Fruit fly (Drosophila melanogaster) whole organism, embryonic: Measurements from ENCODE around the gene Tig.

Source experiments
- ATbp ChIP-seq: fragments of 200-800 bp; sonication (Bioruptor generic); optimal IDR thresholded peaks from 2 replicates; lab custom pipeline; 2017; ENCODE audit warnings: missing biosample characterization, mild to moderate bottlenecking, missing genetic modification characterization, missing genetic modification reagents
- Ada2b ChIP-seq: fragments of 200-800 bp; sonication (Bioruptor generic); IDR thresholded peaks from 2 replicates; pipeline ENCODE4 v1.3.6; 2022; ENCODE audit warnings: missing biosample characterization, missing genetic modification characterization
- Asciz ChIP-seq: fragments of 200-800 bp; sonication (Bioruptor generic); optimal IDR thresholded peaks from 2 replicates; lab custom pipeline; 2017; ENCODE audit warnings: missing biosample characterization, mild to moderate bottlenecking, missing genetic modification characterization, missing genetic modification reagents
- Atf6 ChIP-seq: fragments of 200-800 bp; sonication (Bioruptor generic); IDR thresholded peaks from 2 replicates; pipeline ENCODE4 v1.3.6; 2022; ENCODE audit warnings: missing biosample characterization, missing genetic modification characterization
- Awh ChIP-seq: fragments of 200-800 bp; sonication (Bioruptor generic); IDR thresholded peaks from 2 replicates; pipeline ENCODE4, ENCODE4 v1.3.6; 2022; ENCODE audit warnings: missing biosample characterization, missing genetic modification characterization
- B-H1 ChIP-seq: fragments of 200-800 bp; sonication (Bioruptor generic); IDR thresholded peaks from 3 replicates; pipeline ENCODE4 v1.3.6; 2022; ENCODE audit warnings: missing biosample characterization, missing genetic modification characterization
- CG10431 ChIP-seq: fragments of 200-800 bp; sonication (Bioruptor generic); optimal IDR thresholded peaks from 3 replicates; lab custom pipeline; 2018; ENCODE audit warnings: missing biosample characterization, mild to moderate bottlenecking, missing genetic modification characterization
- CG10959 ChIP-seq: fragments of 200-800 bp; sonication (Bioruptor generic); IDR thresholded peaks from 2 replicates; pipeline ENCODE4 v1.3.6; 2022; ENCODE audit warnings: missing biosample characterization, missing genetic modification characterization
- CG11093 ChIP-seq: fragments of 200-800 bp; sonication (Bioruptor generic); IDR thresholded peaks from 3 replicates; pipeline ENCODE4 v1.3.6; 2022; ENCODE audit warnings: missing biosample characterization, missing genetic modification characterization
- CG11695 ChIP-seq: fragments of 200-800 bp; sonication (Bioruptor generic); IDR thresholded peaks from 3 replicates; pipeline ENCODE4 v1.3.6; 2022; ENCODE audit warnings: missing biosample characterization, missing genetic modification characterization
- CG11696 ChIP-seq: fragments of 200-800 bp; sonication (Bioruptor generic); IDR thresholded peaks from 2 replicates; pipeline ENCODE4 v1.3.6; 2022; ENCODE audit warnings: missing biosample characterization, missing genetic modification characterization
- CG12219 ChIP-seq: fragments of 200-800 bp; sonication (Bioruptor generic); optimal IDR thresholded peaks from 3 replicates; lab custom pipeline; 2018; ENCODE audit warnings: missing biosample characterization, mild to moderate bottlenecking, missing genetic modification characterization
- CG1233 ChIP-seq: fragments of 200-800 bp; sonication (Bioruptor generic); optimal IDR thresholded peaks from 4 replicates; lab custom pipeline; 2018; ENCODE audit warnings: missing biosample characterization, mild to moderate bottlenecking, missing genetic modification characterization
- CG14050 ChIP-seq: fragments of 200-800 bp; sonication (Bioruptor generic); IDR thresholded peaks from 3 replicates; pipeline ENCODE4 v1.3.6; 2022; ENCODE audit warnings: missing biosample characterization, missing genetic modification characterization
- CG16779 ChIP-seq: fragments of 200-800 bp; sonication (Bioruptor generic); IDR thresholded peaks from 2 replicates; pipeline ENCODE4 v1.3.6; 2022; ENCODE audit warnings: missing biosample characterization, missing genetic modification characterization
- CG17328 ChIP-seq: fragments of 200-800 bp; sonication (Bioruptor generic); IDR thresholded peaks from 2 replicates; pipeline ENCODE4 v1.3.6; 2022; ENCODE audit warnings: missing biosample characterization, missing genetic modification characterization
- CG18619 ChIP-seq: fragments of 200-800 bp; sonication (Bioruptor generic); optimal IDR thresholded peaks from 3 replicates; lab custom pipeline; 2017; ENCODE audit warnings: missing biosample characterization, mild to moderate bottlenecking, missing genetic modification characterization
- CG31388 ChIP-seq: fragments of 200-800 bp; sonication (Bioruptor generic); optimal IDR thresholded peaks from 2 replicates; lab custom pipeline; 2016; ENCODE audit warnings: missing biosample characterization, missing genetic modification characterization
- CG3847 ChIP-seq: fragments of 200-800 bp; sonication (Bioruptor generic); IDR thresholded peaks from 2 replicates; pipeline ENCODE4 v1.3.6; 2022; ENCODE audit warnings: missing biosample characterization, missing genetic modification characterization
- CG4424 ChIP-seq: fragments of 200-800 bp; sonication (Bioruptor generic); optimal IDR thresholded peaks from 3 replicates; lab custom pipeline; 2016; ENCODE audit warnings: missing biosample characterization, missing genetic modification characterization
- CG6854 ChIP-seq: fragments of 200-800 bp; sonication (Bioruptor generic); optimal IDR thresholded peaks from 3 replicates; lab custom pipeline; 2017; ENCODE audit warnings: missing biosample characterization, mild to moderate bottlenecking, missing genetic modification characterization
- CG8290 ChIP-seq, 3 experiments: fragments of 200-800 bp; sonication (Bioruptor generic); optimal IDR thresholded peaks; 2 replicates each; lab custom pipeline; 2016 to 2019; ENCODE audit warnings: missing biosample characterization in 3 of 3, missing genetic modification characterization in 3 of 3, mild to moderate bottlenecking in 2 of 3, moderate library complexity in 1 of 3
- CG9876 ChIP-seq: fragments of 200-800 bp; sonication (Bioruptor generic); optimal IDR thresholded peaks from 2 replicates; lab custom pipeline; 2016; ENCODE audit warnings: missing biosample characterization, missing genetic modification characterization
- CkIIα-i1 ChIP-seq: fragments of 200-800 bp; sonication (Bioruptor generic); IDR thresholded peaks from 2 replicates; pipeline ENCODE4 v1.3.6; 2022; ENCODE audit warnings: missing biosample characterization, missing genetic modification characterization
- Dfd ChIP-seq, 2 experiments: fragments of >200 bp; optimal IDR thresholded peaks; 2 replicates each; lab custom pipeline; 2017; ENCODE audit warnings: missing biosample characterization in 2 of 2, missing genetic modification characterization in 2 of 2
- Ets65A ChIP-seq: fragments of 200-800 bp; sonication (Bioruptor generic); peaks from one replicate; lab custom pipeline; 2016; ENCODE audit warnings: missing biosample characterization, missing genetic modification characterization
- HLH3B ChIP-seq: fragments of 200-800 bp; sonication (Bioruptor generic); IDR thresholded peaks from 2 replicates; pipeline ENCODE4 v1.3.6; 2022; ENCODE audit warnings: missing biosample characterization, missing genetic modification characterization
- Hand ChIP-seq: fragments of 200-800 bp; sonication (Bioruptor generic); optimal IDR thresholded peaks from 2 replicates; lab custom pipeline; 2017; ENCODE audit warnings: mild to moderate bottlenecking, missing biosample characterization, missing genetic modification reagents, missing genetic modification characterization
- Med ChIP-seq: fragments of 200-800 bp; sonication (Bioruptor generic); peaks from one replicate; lab custom pipeline; 2016; ENCODE audit warnings: missing biosample characterization, missing genetic modification characterization, mild to moderate bottlenecking, inconsistent platforms, moderate library complexity
- PHDP ChIP-seq: fragments of 200-800 bp; sonication (Bioruptor generic); optimal IDR thresholded peaks from 3 replicates; lab custom pipeline; 2018; ENCODE audit warnings: missing biosample characterization, mild to moderate bottlenecking, missing genetic modification characterization, moderate library complexity
- Rx ChIP-seq: fragments of 200-800 bp; sonication (Bioruptor generic); IDR thresholded peaks from 2 replicates; pipeline ENCODE4 v1.3.6; 2022; ENCODE audit warnings: missing biosample characterization, missing genetic modification characterization
- bsh ChIP-seq, 2 experiments: fragments of 200-800 bp; sonication (Bioruptor generic); optimal IDR thresholded peaks; 2 replicates each; lab custom pipeline; 2017 to 2018; ENCODE audit warnings: mild to moderate bottlenecking in 2 of 2, missing biosample characterization in 2 of 2, missing genetic modification characterization in 2 of 2, moderate library complexity in 1 of 2
- chinmo ChIP-seq: fragments of 200-800 bp; sonication (Bioruptor generic); IDR thresholded peaks from 4 replicates; pipeline ENCODE4 v1.3.6; 2022; ENCODE audit warnings: missing biosample characterization, missing genetic modification characterization; ENCODE audit not compliant: partially characterized antibody
- dmrt99B ChIP-seq: fragments of 200-800 bp; sonication (Bioruptor generic); optimal IDR thresholded peaks from 2 replicates; lab custom pipeline; 2018; ENCODE audit warnings: missing biosample characterization, mild to moderate bottlenecking, missing genetic modification characterization, moderate library complexity
- fd96Cb ChIP-seq: fragments of 200-800 bp; sonication (Bioruptor generic); optimal IDR thresholded peaks from 2 replicates; lab custom pipeline; 2018; ENCODE audit warnings: missing biosample characterization, mild to moderate bottlenecking, missing genetic modification characterization, moderate library complexity
- gem ChIP-seq: fragments of 200-800 bp; sonication (Bioruptor generic); optimal IDR thresholded peaks from 2 replicates; lab custom pipeline; 2019; ENCODE audit warnings: missing biosample characterization, mild to moderate bottlenecking, missing genetic modification characterization, moderate library complexity
- grn ChIP-seq: fragments of 200-800 bp; sonication (Bioruptor generic); optimal IDR thresholded peaks from 3 replicates; lab custom pipeline; 2017; ENCODE audit warnings: missing biosample characterization, missing genetic modification characterization
- lbe ChIP-seq: fragments of 200-800 bp; sonication (Bioruptor generic); optimal IDR thresholded peaks from 2 replicates; lab custom pipeline; 2016; ENCODE audit warnings: missing biosample characterization, mild to moderate bottlenecking, missing genetic modification characterization
- nmo ChIP-seq: fragments of 200-800 bp; sonication (Bioruptor generic); optimal IDR thresholded peaks from 2 replicates; lab custom pipeline; 2018; ENCODE audit warnings: missing biosample characterization, mild to moderate bottlenecking, missing genetic modification characterization, moderate library complexity
- otp ChIP-seq: fragments of 200-800 bp; sonication (Bioruptor generic); IDR thresholded peaks from 3 replicates; pipeline ENCODE4, ENCODE4 v1.3.6; 2022; ENCODE audit warnings: missing biosample characterization, missing genetic modification characterization
- p53 ChIP-seq: fragments of 200-800 bp; sonication (Bioruptor generic); optimal IDR thresholded peaks from 2 replicates; lab custom pipeline; 2016; ENCODE audit warnings: missing biosample characterization, missing genetic modification characterization
- pros ChIP-seq: fragments of 200-800 bp; sonication (Bioruptor generic); optimal IDR thresholded peaks from 3 replicates; lab custom pipeline; 2019; ENCODE audit warnings: missing biosample characterization, mild to moderate bottlenecking, missing genetic modification characterization, moderate library complexity
- slou ChIP-seq: fragments of 200-800 bp; sonication (Bioruptor generic); optimal IDR thresholded peaks from 3 replicates; lab custom pipeline; 2016; ENCODE audit warnings: missing biosample characterization, missing genetic modification characterization
- sna ChIP-seq: fragments of 200-800 bp; sonication (Bioruptor generic); IDR thresholded peaks from 2 replicates; pipeline ENCODE4 v1.3.6; 2022; ENCODE audit warnings: missing biosample characterization, missing genetic modification characterization; ENCODE audit not compliant: partially characterized antibody
- unpg ChIP-seq: fragments of 200-800 bp; sonication (Bioruptor generic); optimal IDR thresholded peaks from 3 replicates; lab custom pipeline; 2018; ENCODE audit warnings: missing biosample characterization, mild to moderate bottlenecking, missing genetic modification characterization, moderate library complexity
- vvl ChIP-seq: fragments of 200-800 bp; sonication (Bioruptor generic); IDR thresholded peaks from 2 replicates; pipeline ENCODE4 v1.3.6; 2022; ENCODE audit warnings: missing biosample characterization, missing genetic modification characterization

Tig gene

DNA sequence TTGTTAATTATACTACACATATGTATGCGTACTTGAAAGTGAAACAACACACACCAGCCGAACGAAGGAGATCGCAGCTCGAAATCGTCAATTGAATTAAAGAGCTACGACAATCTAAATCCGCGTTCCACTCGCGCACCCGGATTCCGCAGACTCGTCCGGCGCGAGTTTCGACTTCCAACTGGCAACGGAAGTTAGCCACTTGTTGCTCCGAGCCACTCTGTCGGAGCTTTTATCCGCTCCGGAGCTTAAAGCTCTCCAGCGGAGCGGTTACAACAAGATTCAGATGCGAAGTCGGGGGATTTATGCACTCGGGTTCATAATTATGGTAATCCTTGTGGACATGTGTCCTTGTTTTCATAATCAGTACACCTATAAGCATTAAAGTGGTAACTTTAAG, 42.4 kb upstream of the Tig start, which contains the start of gene Rchy1 (continued):
- TF ChIP-seq CG8290 (GFP tag; optimal IDR thresholded peaks at IDR 0.05; lab: Kevin White, UChicago) (no peak), CG8290 (tag; optimal IDR thresholded peaks at IDR 0.05; lab: Kevin White, UChicago) (peak in 1 of 2 experiments; percentile 68), B-H1 (GFP tag; lab: Robert Waterston, UW) (no peak; the same call in 2 of the 3 replicates), sna (GFP tag; lab: Robert Waterston, UW) (no peak), Asciz (GFP tag; lab: Kevin White, UChicago) (peak; percentile 13), ATbp (GFP tag; lab: Kevin White, UChicago) (no peak), CG12219 (GFP tag; lab: Kevin White, UChicago) (peak; percentile 36), CG17328 (GFP tag; lab: Robert Waterston, UW) (0 out of 2 replicates have a peak, but pooled peaks have one; percentile 13), nmo (GFP tag; lab: Kevin White, UChicago) (no peak), CG31388 (no peak), otp (GFP tag; lab: Robert Waterston, UW) (peak; percentile 48; the same call in 1 of the 3 replicates), CG3847 (GFP tag; lab: Robert Waterston, UW) (peak; percentile 28; the same call in 1 of the 2 replicates), Dfd (GFP tag; optimal IDR thresholded peaks at IDR 0.05; lab: Kevin White, UChicago) (no peak), CG6854 (GFP tag; lab: Kevin White, UChicago) (peak; percentile 17), CkIIα-i1 (no peak), CG1233 (peak; percentile 9), slou (GFP tag; lab: Kevin White, UChicago) (no peak), CG18619 (GFP tag; lab: Kevin White, UChicago) (peak; percentile 14), PHDP (peak; percentile 18), Ada2b (GFP tag; lab: Robert Waterston, UW) (no peak), fd96Cb (no peak), CG10431 (peak; percentile 17), CG11093 (GFP tag; lab: Robert Waterston, UW) (no peak), CG9876 (GFP tag; lab: Kevin White, UChicago) (no peak), lbe (GFP tag; lab: Kevin White, UChicago) (no peak), Atf6 (GFP tag; lab: Robert Waterston, UW) (peak; percentile 41), Hand (GFP tag; lab: Kevin White, UChicago) (peak; percentile 40), vvl (GFP tag; lab: Robert Waterston, UW) (peak; percentile 56; the same call in 1 of the 2 replicates), CG16779 (GFP tag; lab: Robert Waterston, UW) (0 out of 2 replicates have a peak, but pooled peaks have one; percentile 18), CG10959 (GFP tag; lab: Robert Waterston, UW) (no peak)
- TF ChIP-seq, all 482 proteins: peak for 119

DNA sequence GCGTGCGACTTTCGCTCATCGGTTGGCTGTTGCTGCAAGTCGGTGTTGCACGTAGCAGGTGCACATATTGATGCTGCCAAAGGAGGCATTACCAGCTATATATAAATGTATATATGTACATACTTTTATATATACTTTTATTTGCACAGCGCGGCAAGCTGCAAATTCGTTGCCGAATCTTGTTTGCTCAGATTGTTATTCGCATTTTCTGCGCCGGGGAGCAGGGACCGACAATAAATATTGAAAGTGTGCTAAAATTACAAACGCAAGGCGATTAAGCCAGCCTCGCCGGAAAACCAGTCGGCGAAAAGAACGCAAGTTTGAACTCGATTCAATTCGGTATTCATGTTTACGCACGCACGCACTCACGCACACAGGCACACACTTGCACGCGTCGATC, 41.7 kb upstream of the Tig start:
- TF ChIP-seq p53 (GFP tag; lab: Kevin White, UChicago): peak; percentile 76
- TF ChIP-seq chinmo (GFP tag; lab: Robert Waterston, UW): 0 out of 4 replicates have a peak, but pooled peaks have one; percentile 59
- no peak for TF ChIP-seq Rx (GFP tag; lab: Robert Waterston, UW)
- peak; percentile 32 for TF ChIP-seq lbe (GFP tag; lab: Kevin White, UChicago)
- TF ChIP-seq otp (GFP tag; lab: Robert Waterston, UW): no peak
- no peak for TF ChIP-seq grn (GFP tag; lab: Kevin White, UChicago)

DNA sequence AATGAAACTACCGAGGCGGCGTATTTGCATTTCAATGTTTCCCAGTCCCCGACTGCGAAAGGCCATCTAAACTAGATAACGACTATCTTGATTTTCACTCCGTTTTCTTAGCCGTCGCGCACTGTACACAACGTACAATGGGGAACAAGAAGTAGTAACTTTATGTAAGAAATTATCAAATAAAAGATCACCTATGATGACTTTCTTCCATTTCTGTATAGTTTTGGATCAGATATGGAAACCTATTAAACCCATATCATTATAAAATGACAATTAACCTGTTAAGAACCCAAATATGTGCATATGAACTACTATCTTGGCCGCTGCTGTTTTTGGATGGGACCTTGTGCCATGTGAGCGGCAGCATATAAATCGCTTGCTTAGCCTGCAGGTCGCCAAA, 41.2 kb upstream of the Tig start:
- peak; percentile 3 for TF ChIP-seq gem (tag; lab: Kevin White, UChicago)
- TF ChIP-seq pros: peak; percentile 10
- peak; percentile 49 for TF ChIP-seq Med (GFP tag; lab: Kevin White, UChicago)
- TF ChIP-seq Awh: no peak
- TF ChIP-seq CG11696 (GFP tag; lab: Robert Waterston, UW): peak; percentile 72
- TF ChIP-seq Ets65A (GFP tag; lab: Kevin White, UChicago): peak; percentile 30
- peak; percentile 50 for TF ChIP-seq dmrt99B (tag; lab: Kevin White, UChicago)
- TF ChIP-seq CG14050 (GFP tag; lab: Robert Waterston, UW): no peak
- peak; percentile 24; the same call in 1 of the 2 replicates for TF ChIP-seq HLH3B (GFP tag; lab: Robert Waterston, UW)
- peak in 1 of 2 experiments; percentile 8 for TF ChIP-seq bsh (GFP tag; optimal IDR thresholded peaks at IDR 0.05; lab: Kevin White, UChicago)
- TF ChIP-seq grn (GFP tag; lab: Kevin White, UChicago): peak; percentile 79
- no peak for TF ChIP-seq CG4424 (GFP tag; lab: Kevin White, UChicago)
- peak; percentile 67 for TF ChIP-seq CG11695 (GFP tag; lab: Robert Waterston, UW)
- TF ChIP-seq unpg (GFP tag; lab: Kevin White, UChicago): peak; percentile 1
